Worm (Caenorhabditis elegans) whole organism, L4 larva: ENCODE results near the gene ZK1055.2.

Source experiments
- F10B5.3 ChIP-seq: sonication (generic microtip); optimal IDR thresholded peaks from 2 replicates; lab custom pipeline; 2016; ENCODE audit warnings: mild to moderate bottlenecking, missing genetic modification characterization, missing compliant biosample characterization
- F37D6.2 ChIP-seq: sonication (generic microtip); optimal IDR thresholded peaks from 2 replicates; lab custom pipeline; 2016; ENCODE audit warnings: mild to moderate bottlenecking, missing genetic modification characterization, missing compliant biosample characterization
- F44E2.7 ChIP-seq: fragments of 200-800 bp; sonication (Bioruptor generic); IDR thresholded peaks from 2 replicates; pipeline ENCODE4 v2.1.2; 2022; ENCODE audit warnings: missing genetic modification characterization, missing compliant biosample characterization
- T20F7.1 ChIP-seq: fragments of 200-800 bp; sonication (Bioruptor generic); optimal IDR thresholded peaks from 2 replicates; lab custom pipeline; 2018; ENCODE audit warnings: mild to moderate bottlenecking, missing genetic modification characterization, missing compliant biosample characterization
- Y48G9A.11 ChIP-seq: fragments of 200-800 bp; sonication (Bioruptor generic); IDR thresholded peaks from 2 replicates; pipeline ENCODE4 v1.3.6; 2022; ENCODE audit warnings: missing genetic modification reagents, missing genetic modification characterization, missing compliant biosample characterization
- ZK546.5 ChIP-seq, 2 experiments: sonication (generic microtip); optimal IDR thresholded peaks; 2 replicates each; lab custom pipeline; 2017; ENCODE audit warnings: missing biosample characterization in 2 of 2, missing genetic modification characterization in 2 of 2
- aha-1 ChIP-seq: fragments of 150-350 bp; peaks from one replicate; lab custom pipeline; 2014; ENCODE audit warnings: missing biosample characterization, missing genetic modification characterization
- aly-2 ChIP-seq: sonication (generic microtip); optimal IDR thresholded peaks from 2 replicates; lab custom pipeline; 2018; ENCODE audit warnings: missing biosample characterization, missing genetic modification characterization
- arid-1 ChIP-seq: fragments of 200-800 bp; sonication (Bioruptor generic); conservative IDR thresholded peaks from 2 replicates; pipeline ENCODE4 v1.3.6; 2022; ENCODE audit warnings: missing genetic modification reagents, missing genetic modification characterization, missing compliant biosample characterization
- ces-1 ChIP-seq: fragments of 150-350 bp; sonication (generic microtip); optimal IDR thresholded peaks from 4 replicates; lab custom pipeline; 2014; ENCODE audit warnings: missing biosample characterization, missing genetic modification reagents, missing genetic modification characterization
- ctbp-1 ChIP-seq: fragments of 200-800 bp; sonication (Bioruptor generic); IDR thresholded peaks from 2 replicates; pipeline ENCODE4 v1.3.6; 2022; ENCODE audit warnings: missing genetic modification reagents, missing genetic modification characterization, missing compliant biosample characterization
- daf-16 ChIP-seq, 3 experiments: sonication (generic microtip); optimal IDR thresholded peaks; 2 replicates each; lab custom pipeline; 2016 to 2017; ENCODE audit warnings: missing genetic modification characterization in 3 of 3, missing genetic modification reagents in 3 of 3, mild to moderate bottlenecking in 2 of 3, missing compliant biosample characterization in 2 of 3, missing biosample characterization in 1 of 3, moderate library complexity in 1 of 3
- daf-8 ChIP-seq: fragments of 200-800 bp; sonication (Bioruptor generic); IDR thresholded peaks from 2 replicates; pipeline ENCODE4 v1.3.6; 2022; ENCODE audit warnings: missing genetic modification characterization, missing compliant biosample characterization
- dmd-6 ChIP-seq: fragments of 200-800 bp; sonication (Bioruptor generic); IDR thresholded peaks from 2 replicates; pipeline ENCODE4 v1.3.6; 2022; ENCODE audit warnings: missing genetic modification reagents, missing genetic modification characterization, missing compliant biosample characterization
- dve-1 ChIP-seq: sonication (generic microtip); optimal IDR thresholded peaks from 2 replicates; lab custom pipeline; 2017; ENCODE audit warnings: antibody characterized with exemption, mild to moderate bottlenecking, missing genetic modification characterization, missing compliant biosample characterization; ENCODE audit not compliant: insufficient read depth
- egl-43 ChIP-seq: fragments of 200-800 bp; sonication (Bioruptor generic); IDR thresholded peaks from 2 replicates; pipeline ENCODE4 v1.3.6; 2022; ENCODE audit warnings: missing genetic modification reagents, missing genetic modification characterization, missing compliant biosample characterization
- fkh-10 ChIP-seq: fragments of 150-350 bp; optimal IDR thresholded peaks from 2 replicates; lab custom pipeline; 2014; ENCODE audit warnings: missing biosample characterization, missing genetic modification reagents, missing genetic modification characterization
- fos-1 ChIP-seq: fragments of 150-350 bp; optimal IDR thresholded peaks from 2 replicates; lab custom pipeline; 2014; ENCODE audit warnings: missing biosample characterization, missing genetic modification characterization
- gei-8 ChIP-seq: fragments of 200-800 bp; sonication (Bioruptor generic); optimal IDR thresholded peaks from 2 replicates; lab custom pipeline; 2018; ENCODE audit warnings: mild to moderate bottlenecking, missing genetic modification characterization, missing compliant biosample characterization
- hlh-11 ChIP-seq: fragments of 200-800 bp; sonication (Bioruptor generic); optimal IDR thresholded peaks from 2 replicates; lab custom pipeline; 2018; ENCODE audit warnings: mild to moderate bottlenecking, missing genetic modification characterization, missing compliant biosample characterization
- hlh-30 ChIP-seq: sonication (generic microtip); optimal IDR thresholded peaks from 2 replicates; lab custom pipeline; 2017; ENCODE audit warnings: antibody characterized with exemption, mild to moderate bottlenecking, missing genetic modification characterization, missing compliant biosample characterization; ENCODE audit not compliant: insufficient read depth
- hmg-1.1 ChIP-seq: fragments of 200-800 bp; sonication (Bioruptor generic); IDR thresholded peaks from 2 replicates; pipeline ENCODE4 v1.3.6; 2022; ENCODE audit warnings: missing genetic modification reagents, missing genetic modification characterization, missing compliant biosample characterization
- lim-7 ChIP-seq: fragments of 200-800 bp; sonication (Bioruptor generic); IDR thresholded peaks from 2 replicates; pipeline ENCODE4 v1.3.6; 2022; ENCODE audit warnings: missing genetic modification characterization, missing compliant biosample characterization
- lsy-2 ChIP-seq, 2 experiments: fragments of 150-350 bp in 1 of 2; sonication (generic microtip) in 1 of 2; optimal IDR thresholded peaks; 2 replicates each; lab custom pipeline; 2014 to 2017; ENCODE audit warnings: missing biosample characterization in 2 of 2, missing genetic modification characterization in 2 of 2
- mes-2 ChIP-seq: sonication (generic microtip); optimal IDR thresholded peaks from 2 replicates; lab custom pipeline; 2016; ENCODE audit warnings: missing genotype, mild to moderate bottlenecking, missing genetic modification characterization, missing compliant biosample characterization; ENCODE audit not compliant: poor library complexity, severe bottlenecking
- mxl-3 ChIP-seq: fragments of 200-800 bp; sonication (Bioruptor generic); optimal IDR thresholded peaks from 2 replicates; lab custom pipeline; 2018; ENCODE audit warnings: mild to moderate bottlenecking, missing genetic modification characterization, missing compliant biosample characterization
- nhr-25 ChIP-seq: sonication (generic microtip); optimal IDR thresholded peaks from 2 replicates; lab custom pipeline; 2017; ENCODE audit warnings: missing genetic modification characterization, mild to moderate bottlenecking, missing compliant biosample characterization, antibody characterized with exemption, moderate library complexity, borderline replicate concordance; ENCODE audit not compliant: insufficient read depth
- nhr-28 ChIP-seq: fragments of 150-350 bp; optimal IDR thresholded peaks from 2 replicates; lab custom pipeline; 2014; ENCODE audit warnings: missing biosample characterization, missing genetic modification characterization
- nhr-41 ChIP-seq: fragments of 200-800 bp; sonication (Bioruptor generic); IDR thresholded peaks from 2 replicates; pipeline ENCODE4 v1.3.6; 2022; ENCODE audit warnings: missing genetic modification reagents, missing genetic modification characterization, missing compliant biosample characterization
- nhr-42 ChIP-seq: fragments of 200-800 bp; sonication (Bioruptor generic); IDR thresholded peaks from 2 replicates; pipeline ENCODE4 v1.3.6; 2022; ENCODE audit warnings: missing genetic modification characterization, missing compliant biosample characterization
- nhr-6 ChIP-seq: fragments of 150-350 bp; optimal IDR thresholded peaks from 2 replicates; lab custom pipeline; 2014; ENCODE audit warnings: missing biosample characterization, missing genetic modification characterization
- nhr-77 ChIP-seq: fragments of 150-350 bp; optimal IDR thresholded peaks from 2 replicates; lab custom pipeline; 2014; ENCODE audit warnings: missing biosample characterization, missing genetic modification characterization
- pqm-1 ChIP-seq: sonication (generic microtip); optimal IDR thresholded peaks from 2 replicates; lab custom pipeline; 2017; ENCODE audit warnings: missing biosample characterization, missing genetic modification characterization
- saeg-2 ChIP-seq: fragments of 200-800 bp; sonication (Bioruptor generic); IDR thresholded peaks from 2 replicates; pipeline ENCODE4 v1.3.6; 2022; ENCODE audit warnings: missing genetic modification reagents, missing genetic modification characterization, missing compliant biosample characterization
- set-16 ChIP-seq: fragments of 200-800 bp; sonication (Bioruptor generic); IDR thresholded peaks from 2 replicates; pipeline ENCODE4 v1.3.6; 2022; ENCODE audit warnings: missing genetic modification reagents, missing genetic modification characterization, missing compliant biosample characterization
- spr-1 ChIP-seq: sonication (generic microtip); optimal IDR thresholded peaks from 2 replicates; lab custom pipeline; 2016; ENCODE audit warnings: mild to moderate bottlenecking, missing genetic modification characterization, missing compliant biosample characterization
- unc-39 ChIP-seq: sonication (generic microtip); optimal IDR thresholded peaks from 2 replicates; lab custom pipeline; 2017; ENCODE audit warnings: missing biosample characterization, missing genetic modification characterization
- unc-62 ChIP-seq, 3 experiments: fragments of 150-350 bp in 1 of 3; sonication (generic microtip); optimal IDR thresholded peaks in 2 of 3; peaks in 1 of 3; 1 replicate in 1 of 3; 2 replicates in 2 of 3; lab custom pipeline; 2014 to 2017; ENCODE audit warnings: missing biosample characterization in 3 of 3, missing genetic modification characterization in 3 of 3, missing genetic modification reagents in 3 of 3, missing genotype in 1 of 3
- zfp-2 ChIP-seq: sonication (generic microtip); optimal IDR thresholded peaks from 2 replicates; lab custom pipeline; 2016; ENCODE audit warnings: mild to moderate bottlenecking, missing genetic modification characterization, missing compliant biosample characterization
- zfp-3 ChIP-seq: fragments of 200-800 bp; sonication (Bioruptor generic); conservative IDR thresholded peaks from 2 replicates; pipeline ENCODE4 v1.3.6; 2022; ENCODE audit warnings: missing genetic modification reagents, missing genetic modification characterization, missing compliant biosample characterization
- ztf-7 ChIP-seq: fragments of 150-350 bp; optimal IDR thresholded peaks from 2 replicates; lab custom pipeline; 2014; ENCODE audit warnings: missing biosample characterization, missing genetic modification characterization

ZK1055.2 gene

ce11 chrV:6590283-6590682, at the start of gene ZK1055.2:
ZK1055.2 (plus strand) TSS chrV:6590583.
- TF ChIP-seq ctbp-1 (GFP tag; lab: Robert Waterston, UW) (no peak), nhr-6 (tag; lab: Kevin White, UChicago) (no peak), zfp-3 (GFP tag; lab: Robert Waterston, UW) (no peak), hlh-30 (tag; lab: Kevin White, UChicago) (no peak), daf-8 (GFP tag; lab: Robert Waterston, UW) (no peak), egl-43 (GFP tag; lab: Robert Waterston, UW) (no peak), fos-1 (no peak), fkh-10 (GFP tag; lab: Kevin White, UChicago) (no peak), dve-1 (tag; lab: Kevin White, UChicago) (no peak), nhr-77 (no peak), aha-1 (tag; lab: Kevin White, UChicago) (no peak), zfp-2 (tag; lab: Kevin White, UChicago) (no peak), F44E2.7 (GFP tag; lab: Robert Waterston, UW) (no peak), spr-1 (no peak), ces-1 (GFP tag; lab: Kevin White, UChicago) (no peak), T20F7.1 (GFP tag; lab: Kevin White, UChicago) (no peak), gei-8 (no peak), mes-2 (tag; lab: Kevin White, UChicago) (no peak)
- TF ChIP-seq, all 104 proteins: peak for 0

- TF ChIP-seq mxl-3 (peak; percentile 66), hlh-30 (tag; lab: Kevin White, UChicago) (peak; percentile 45), hlh-11 (peak; percentile 46), F37D6.2 (tag; lab: Kevin White, UChicago) (no peak), lsy-2 (tag; optimal IDR thresholded peaks at IDR 0.05; lab: Kevin White, UChicago) (peak in 1 of 2 experiments; percentile 10), F10B5.3 (tag; lab: Kevin White, UChicago) (no peak), unc-62 (GFP tag; optimal IDR thresholded peaks at IDR 0.05 in 1 of 2; lab: Kevin White, UChicago) (peak in 1 of 2 experiments; percentile 97), unc-62 (tag; optimal IDR thresholded peaks at IDR 0.05; lab: Kevin White, UChicago) (no peak), unc-39 (tag; lab: Kevin White, UChicago) (no peak), aha-1 (tag; lab: Kevin White, UChicago) (peak; percentile 72), nhr-41 (no peak), nhr-25 (peak; percentile 14), set-16 (GFP tag; lab: Robert Waterston, UW) (peak; percentile 90), egl-43 (GFP tag; lab: Robert Waterston, UW) (0 out of 2 replicates have a peak, but pooled peaks have one; percentile 27), arid-1 (GFP tag; lab: Robert Waterston, UW) (no peak), spr-1 (no peak)
Observed at ce11 chrV:6541875-6542274, 48.5 kb upstream of the ZK1055.2 start.

ce11 chrV:6544999-6545398, 45.4 kb upstream of the ZK1055.2 start:
- no peak for TF ChIP-seq saeg-2 (GFP tag; lab: Robert Waterston, UW)
- TF ChIP-seq nhr-25 = peak; percentile 33
- peak; percentile 51 for TF ChIP-seq hlh-30 (tag; lab: Kevin White, UChicago)
- TF ChIP-seq nhr-42 (GFP tag; lab: Robert Waterston, UW) = no peak
- TF ChIP-seq Y48G9A.11 (GFP tag; lab: Robert Waterston, UW) = no peak
- TF ChIP-seq mxl-3 = peak; percentile 57
- TF ChIP-seq unc-62 (GFP tag; optimal IDR thresholded peaks at IDR 0.05 in 1 of 2; lab: Kevin White, UChicago) = peak in 1 of 2 experiments; percentile 78
- TF ChIP-seq unc-62 (tag; optimal IDR thresholded peaks at IDR 0.05; lab: Kevin White, UChicago) = no peak

ce11 chrV:6546450-6547171, 43.8 kb upstream of the ZK1055.2 start, which contains the start of gene dre-1:
dre-1 (minus strand) TSS chrV:6546500.
- TF ChIP-seq aha-1 (tag; lab: Kevin White, UChicago) (peak; percentile 71), dmd-6 (GFP tag; lab: Robert Waterston, UW) (0 out of 2 replicates have a peak, but pooled peaks have one; percentile 18), nhr-28 (tag; lab: Kevin White, UChicago) (peak; percentile 45), dve-1 (tag; lab: Kevin White, UChicago) (peak; percentile 62), hlh-11 (peak; percentile 14), hmg-1.1 (GFP tag; lab: Robert Waterston, UW) (no peak), mxl-3 (no peak), ztf-7 (tag; lab: Kevin White, UChicago) (no peak), pqm-1 (tag; lab: Kevin White, UChicago) (peak; percentile 37), zfp-3 (GFP tag; lab: Robert Waterston, UW) (no peak), lim-7 (GFP tag; lab: Robert Waterston, UW) (no peak), aly-2 (tag; lab: Kevin White, UChicago) (no peak), daf-16 (GFP tag; optimal IDR thresholded peaks at IDR 0.05; lab: Kevin White, UChicago) (no peak), daf-16 (tag; optimal IDR thresholded peaks at IDR 0.05; lab: Kevin White, UChicago) (peak; percentile 26), ZK546.5 (tag; optimal IDR thresholded peaks at IDR 0.05; lab: Kevin White, UChicago) (no peak)
